Fruit fly (Drosophila melanogaster): ENCODE measurements around the gene Surf1.

- TF ChIP-seq Myc (optimal IDR thresholded peaks at IDR 0.05) (no peak), h (optimal IDR thresholded peaks at IDR 0.05) (no peak), ttk (optimal IDR thresholded peaks at IDR 0.05) (no peak), Sin3A (optimal IDR thresholded peaks at IDR 0.05) (no peak), insv (optimal IDR thresholded peaks at IDR 0.05) (no peak), psq (optimal IDR thresholded peaks at IDR 0.05) (no peak)
These were observed 3.9 kb downstream of the Surf1 start for dm6 chr3L:6961992-6962570.
